Worm (Caenorhabditis elegans) whole organism, L2 larva: ENCODE measurements around the gene srh-73.

ENCODE experiments used
- C34F6.9 ChIP-seq: fragments of 150-350 bp; optimal IDR thresholded peaks from 2 replicates; lab custom pipeline; 2014; ENCODE audit warnings: missing biosample characterization, missing genetic modification characterization
- Y55F3AM.14 ChIP-seq: fragments of 200-800 bp; sonication (Bioruptor generic); optimal IDR thresholded peaks from 2 replicates; lab custom pipeline; 2018; ENCODE audit warnings: mild to moderate bottlenecking, missing genetic modification characterization, missing compliant biosample characterization
- alr-1 ChIP-seq: fragments of 150-350 bp; optimal IDR thresholded peaks from 2 replicates; lab custom pipeline; 2014; ENCODE audit warnings: missing biosample characterization, missing genetic modification characterization
- ceh-16 ChIP-seq: fragments of 150-350 bp; optimal IDR thresholded peaks from 2 replicates; lab custom pipeline; 2014; ENCODE audit warnings: missing biosample characterization, missing genetic modification characterization
- ceh-82 ChIP-seq: fragments of 150-350 bp; optimal IDR thresholded peaks from 2 replicates; lab custom pipeline; 2014; ENCODE audit warnings: missing biosample characterization, missing genetic modification characterization
- crh-2 ChIP-seq: sonication (generic microtip); optimal IDR thresholded peaks from 2 replicates; lab custom pipeline; 2017; ENCODE audit warnings: missing biosample characterization, missing genetic modification characterization
- dmd-4 ChIP-seq: sonication (generic microtip); optimal IDR thresholded peaks from 2 replicates; lab custom pipeline; 2017; ENCODE audit warnings: missing biosample characterization, missing genetic modification characterization
- egl-27 ChIP-seq: sonication (generic microtip); optimal IDR thresholded peaks from 3 replicates; lab custom pipeline; 2017; ENCODE audit warnings: missing biosample characterization, missing genetic modification reagents, missing genetic modification characterization
- elt-1 ChIP-seq: fragments of 150-350 bp; optimal IDR thresholded peaks from 2 replicates; lab custom pipeline; 2014; ENCODE audit warnings: missing biosample characterization, missing genetic modification characterization
- elt-3 ChIP-seq: sonication (generic microtip); optimal IDR thresholded peaks from 2 replicates; lab custom pipeline; 2017; ENCODE audit warnings: missing biosample characterization, missing genetic modification characterization
- fos-1 ChIP-seq: fragments of 150-350 bp; optimal IDR thresholded peaks from 2 replicates; lab custom pipeline; 2014; ENCODE audit warnings: missing biosample characterization, missing genetic modification characterization
- lin-13 ChIP-seq: fragments of 150-350 bp; optimal IDR thresholded peaks from 2 replicates; lab custom pipeline; 2014; ENCODE audit warnings: missing biosample characterization, missing genetic modification reagents, missing genetic modification characterization
- lsy-2 ChIP-seq, 2 experiments: fragments of 150-350 bp in 1 of 2; sonication (generic microtip) in 1 of 2; optimal IDR thresholded peaks; 2 replicates each; lab custom pipeline; 2014 to 2017; ENCODE audit warnings: missing biosample characterization in 2 of 2, missing genetic modification characterization in 2 of 2
- mbf-1 ChIP-seq: sonication (generic microtip); optimal IDR thresholded peaks from 2 replicates; lab custom pipeline; 2017; ENCODE audit warnings: missing biosample characterization, missing genetic modification characterization
- mdl-1 ChIP-seq, 2 experiments: fragments of 150-350 bp in 1 of 2; sonication (generic microtip) in 1 of 2; optimal IDR thresholded peaks; 2 replicates each; lab custom pipeline; 2017; ENCODE audit warnings: missing biosample characterization in 2 of 2, missing genetic modification characterization in 2 of 2
- nhr-10 ChIP-seq: sonication (generic microtip); optimal IDR thresholded peaks from 2 replicates; lab custom pipeline; 2017; ENCODE audit warnings: missing biosample characterization, missing genetic modification characterization
- nhr-11 ChIP-seq: fragments of 150-350 bp; optimal IDR thresholded peaks from 2 replicates; lab custom pipeline; 2014; ENCODE audit warnings: missing biosample characterization, missing genetic modification characterization
- nhr-12 ChIP-seq: fragments of 150-350 bp; optimal IDR thresholded peaks from 2 replicates; lab custom pipeline; 2014; ENCODE audit warnings: missing biosample characterization, missing genetic modification characterization
- nhr-129 ChIP-seq: fragments of 150-350 bp; optimal IDR thresholded peaks from 2 replicates; lab custom pipeline; 2014; ENCODE audit warnings: missing biosample characterization, missing genetic modification characterization
- nhr-21 ChIP-seq: fragments of 150-350 bp; optimal IDR thresholded peaks from 2 replicates; lab custom pipeline; 2014; ENCODE audit warnings: missing biosample characterization, missing genetic modification characterization
- nhr-23 ChIP-seq: fragments of 150-350 bp; optimal IDR thresholded peaks from 2 replicates; lab custom pipeline; 2014; ENCODE audit warnings: missing biosample characterization, missing genetic modification reagents, missing genetic modification characterization
- nhr-25 ChIP-seq: fragments of 150-350 bp; sonication (generic microtip); optimal IDR thresholded peaks from 3 replicates; lab custom pipeline; 2014; ENCODE audit warnings: missing biosample characterization, missing genetic modification characterization
- nhr-6 ChIP-seq: fragments of 150-350 bp; optimal IDR thresholded peaks from 2 replicates; lab custom pipeline; 2014; ENCODE audit warnings: missing biosample characterization, missing genetic modification characterization
- peb-1 ChIP-seq: fragments of 150-350 bp; optimal IDR thresholded peaks from 2 replicates; lab custom pipeline; 2014; ENCODE audit warnings: missing biosample characterization, missing genetic modification characterization
- sem-4 ChIP-seq: fragments of 150-350 bp; optimal IDR thresholded peaks from 2 replicates; lab custom pipeline; 2014; ENCODE audit warnings: missing biosample characterization, missing genetic modification reagents, missing genetic modification characterization
- sma-3 ChIP-seq: sonication (generic microtip); optimal IDR thresholded peaks from 2 replicates; lab custom pipeline; 2016; ENCODE audit warnings: missing genetic modification reagents, missing genetic modification characterization, missing compliant biosample characterization
- sma-9 ChIP-seq, 2 experiments: fragments of 150-350 bp in 1 of 2; sonication (generic microtip) in 1 of 2; optimal IDR thresholded peaks; 2 replicates each; lab custom pipeline; 2014 to 2016; ENCODE audit warnings: missing genetic modification characterization in 2 of 2, mild to moderate bottlenecking in 1 of 2, missing biosample characterization in 1 of 2, missing compliant biosample characterization in 1 of 2, missing genetic modification reagents in 1 of 2, moderate library complexity in 1 of 2
- snpc-4 ChIP-seq: fragments of 150-350 bp; optimal IDR thresholded peaks from 2 replicates; lab custom pipeline; 2014; ENCODE audit warnings: missing biosample characterization, missing genetic modification characterization
- unc-55 ChIP-seq: fragments of 150-350 bp; sonication (generic microtip); optimal IDR thresholded peaks from 3 replicates; lab custom pipeline; 2014; ENCODE audit warnings: missing biosample characterization, missing genetic modification reagents, missing genetic modification characterization
- unc-62 ChIP-seq: fragments of 150-350 bp; optimal IDR thresholded peaks from 2 replicates; lab custom pipeline; 2014; ENCODE audit warnings: missing biosample characterization, missing genetic modification reagents, missing genetic modification characterization
- ztf-1 ChIP-seq: fragments of 200-800 bp; sonication (Bioruptor generic); conservative IDR thresholded peaks from 2 replicates; pipeline ENCODE4 v1.3.6; 2022; ENCODE audit warnings: missing genetic modification characterization, missing compliant biosample characterization
- ztf-11 ChIP-seq: sonication (generic microtip); optimal IDR thresholded peaks from 2 replicates; lab custom pipeline; 2017; ENCODE audit warnings: missing biosample characterization, missing genetic modification characterization

srh-73 gene

DNA sequence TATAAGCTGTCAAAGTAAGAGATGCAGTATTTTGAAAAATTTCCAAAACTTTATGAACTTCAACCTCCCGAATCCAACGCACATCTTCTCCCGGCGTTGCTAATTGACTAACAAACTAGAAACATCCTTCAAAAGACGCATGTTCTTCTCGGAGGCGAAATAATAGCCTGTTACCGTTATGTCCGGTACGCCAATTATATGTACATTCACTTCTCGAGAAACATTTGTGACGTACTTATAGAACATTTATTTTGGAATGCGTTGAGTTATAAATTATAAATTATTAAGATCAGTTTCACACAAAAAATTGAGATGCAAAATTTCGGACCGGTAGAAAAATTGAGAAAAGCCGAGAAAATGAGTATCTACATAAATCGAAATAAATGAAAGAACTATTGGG, 15.0 kb upstream of the srh-73 start, which contains the start of gene T21B4.3:
TSS of gene T21B4.3 (minus strand) at position 101 of the 400 bp plus-strand sequence.
- no peak for TF ChIP-seq egl-27 (tag; lab: Kevin White, UChicago)
- no peak for TF ChIP-seq elt-1 (tag; lab: Kevin White, UChicago)
- no peak for TF ChIP-seq alr-1 (tag; lab: Kevin White, UChicago)
- TF ChIP-seq unc-62 = no peak
- no peak for TF ChIP-seq peb-1 (tag; lab: Kevin White, UChicago)
- no peak for TF ChIP-seq dmd-4 (tag; lab: Kevin White, UChicago)
- TF ChIP-seq nhr-25 (tag; lab: Kevin White, UChicago) = no peak
- no peak for TF ChIP-seq mdl-1 (tag; optimal IDR thresholded peaks at IDR 0.05; lab: Kevin White, UChicago)
- TF ChIP-seq nhr-12 = no peak

DNA sequence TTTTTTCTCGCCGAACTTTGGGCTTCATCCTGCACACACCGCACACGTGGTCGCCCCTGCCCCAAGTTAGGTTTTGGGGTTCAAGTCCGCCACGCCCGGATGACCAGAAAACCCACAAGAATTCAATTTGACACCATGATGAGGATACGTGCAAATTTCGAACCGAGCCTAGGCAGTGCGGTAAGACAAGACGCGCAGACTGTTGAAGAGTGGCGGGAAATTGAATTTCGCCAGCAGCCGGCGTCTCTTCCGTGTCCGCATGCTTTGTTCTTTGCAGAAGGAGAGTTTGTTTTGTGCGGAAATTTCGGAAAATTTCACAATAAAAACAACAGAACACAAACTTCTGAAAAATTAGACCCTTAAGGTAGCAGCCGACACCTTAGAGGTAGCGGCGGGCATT, 12.0 kb upstream of the srh-73 start:
- TF ChIP-seq mbf-1 (tag; lab: Kevin White, UChicago) (no peak), unc-62 (no peak)

DNA sequence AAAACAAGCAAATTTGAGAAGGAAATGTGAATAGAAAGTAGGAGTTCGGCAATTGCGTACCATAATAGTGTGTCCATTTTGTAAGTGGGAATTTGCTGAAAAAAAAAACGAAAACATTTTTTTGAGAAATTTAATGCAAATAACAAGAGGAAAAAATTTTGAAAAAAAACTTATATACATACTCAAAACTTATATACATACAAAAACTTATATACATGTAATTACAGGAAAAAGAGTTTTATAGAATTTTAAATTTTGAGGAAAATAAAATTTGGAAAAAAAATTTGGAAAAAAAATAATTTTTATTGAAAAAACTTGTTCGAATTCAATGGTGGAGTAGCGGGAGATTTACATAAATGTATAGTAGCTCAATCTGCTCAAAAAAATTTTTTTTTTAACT, 9.2 kb upstream of the srh-73 start, which contains the start of gene ador-1:
TSS of gene ador-1 (minus strand) at position 101 of the 400 bp plus-strand sequence.
- TF ChIP-seq peb-1 (tag; lab: Kevin White, UChicago) = no peak
- TF ChIP-seq ztf-1 = no peak
- TF ChIP-seq lsy-2 (tag; optimal IDR thresholded peaks at IDR 0.05; lab: Kevin White, UChicago) = no peak
- TF ChIP-seq nhr-12 = no peak
- no peak for TF ChIP-seq egl-27 (tag; lab: Kevin White, UChicago)
- no peak for TF ChIP-seq fos-1 (tag; lab: Kevin White, UChicago)
- TF ChIP-seq elt-3 (tag; lab: Kevin White, UChicago) = no peak
- no peak for TF ChIP-seq Y55F3AM.14 (GFP tag; lab: Kevin White, UChicago)
- TF ChIP-seq mbf-1 (tag; lab: Kevin White, UChicago) = no peak
- TF ChIP-seq ztf-11 (tag; lab: Kevin White, UChicago) = no peak

DNA sequence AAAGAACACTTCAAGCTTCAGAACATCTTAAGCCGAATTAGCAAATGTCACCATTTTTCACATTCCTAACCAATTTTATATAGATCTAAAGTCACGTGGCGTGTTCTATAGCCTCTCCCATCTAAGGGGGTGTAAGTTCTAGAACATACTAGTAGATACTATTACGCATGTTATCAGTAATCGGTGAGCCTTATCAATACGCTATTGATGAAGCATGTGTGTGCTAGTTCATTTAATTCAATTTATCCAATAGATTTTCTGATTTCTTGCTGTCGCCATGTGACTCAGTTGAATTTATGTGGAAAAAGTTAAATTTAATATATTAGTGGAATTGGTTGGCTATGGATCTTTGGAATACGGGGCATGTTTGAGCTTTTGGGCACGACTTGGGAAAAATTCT, 5.5 kb upstream of the srh-73 start:
- TF ChIP-seq nhr-11 (tag; lab: Kevin White, UChicago) (no peak), nhr-129 (tag; lab: Kevin White, UChicago) (no peak), sma-9 (GFP tag; optimal IDR thresholded peaks at IDR 0.05; lab: Kevin White, UChicago) (no peak), sma-9 (tag; optimal IDR thresholded peaks at IDR 0.05; lab: Kevin White, UChicago) (no peak), snpc-4 (tag; lab: Kevin White, UChicago) (no peak), unc-55 (no peak), sem-4 (no peak), nhr-23 (tag; lab: Kevin White, UChicago) (no peak), ceh-82 (no peak), lin-13 (GFP tag; lab: Kevin White, UChicago) (no peak), ceh-16 (tag; lab: Kevin White, UChicago) (no peak), nhr-10 (no peak), nhr-25 (tag; lab: Kevin White, UChicago) (no peak), nhr-21 (tag; lab: Kevin White, UChicago) (no peak)

DNA sequence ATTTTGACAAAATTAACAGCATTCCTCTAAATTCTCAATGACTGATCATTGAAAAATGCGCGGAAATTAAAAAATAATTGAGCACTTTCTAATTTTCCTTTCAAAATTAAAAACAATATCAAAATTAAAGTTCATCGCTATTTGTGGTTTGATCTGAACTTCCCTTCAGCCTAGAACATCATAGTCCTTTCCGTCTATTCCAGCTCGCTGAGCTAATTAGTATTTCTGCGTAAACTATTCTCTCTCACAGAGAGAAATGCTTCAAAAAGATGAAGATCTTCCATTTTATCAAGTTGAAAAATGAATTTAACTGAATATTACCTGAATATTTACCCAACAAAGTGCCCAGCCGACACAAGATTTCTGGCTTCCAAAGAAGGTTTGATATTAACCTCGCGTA, 4.9 kb upstream of the srh-73 start, which contains the start of gene srh-68:
TSS of gene srh-68 (plus strand) at position 301 of the 400 bp plus-strand sequence.
- TF ChIP-seq nhr-10 = no peak
- no peak for TF ChIP-seq C34F6.9 (tag; lab: Kevin White, UChicago)
- no peak for TF ChIP-seq alr-1 (tag; lab: Kevin White, UChicago)
- TF ChIP-seq fos-1 (tag; lab: Kevin White, UChicago) = no peak
- no peak for TF ChIP-seq lin-13 (GFP tag; lab: Kevin White, UChicago)
- TF ChIP-seq nhr-23 (tag; lab: Kevin White, UChicago) = no peak
- TF ChIP-seq nhr-6 (tag; lab: Kevin White, UChicago) = no peak
- no peak for TF ChIP-seq ztf-1
- TF ChIP-seq nhr-25 (tag; lab: Kevin White, UChicago) = no peak
- no peak for TF ChIP-seq sma-9 (GFP tag; optimal IDR thresholded peaks at IDR 0.05; lab: Kevin White, UChicago)
- TF ChIP-seq sma-9 (tag; optimal IDR thresholded peaks at IDR 0.05; lab: Kevin White, UChicago) = no peak
- TF ChIP-seq nhr-21 (tag; lab: Kevin White, UChicago) = no peak
- TF ChIP-seq crh-2 (tag; lab: Kevin White, UChicago) = no peak
- no peak for TF ChIP-seq sma-3 (GFP tag; lab: Kevin White, UChicago)
